Fruit fly (Drosophila melanogaster) whole organism, prepupa: ENCODE measurements around the gene CG18787.
A peak's percentile ranks its signal among the peaks of the same experiment; 100 is the strongest.

Experiments used
- Blimp-1 ChIP-seq: fragments of 200-800 bp; sonication (Bioruptor generic); optimal IDR thresholded peaks from 3 replicates; lab custom pipeline; 2017; ENCODE audit warnings: missing biosample characterization, missing genetic modification characterization, mild to moderate bottlenecking, moderate library complexity, missing genetic modification reagents
- CG10631 ChIP-seq: fragments of 200-800 bp; sonication (Bioruptor generic); optimal IDR thresholded peaks from 2 replicates; lab custom pipeline; 2016; ENCODE audit warnings: missing biosample characterization, missing genetic modification characterization
- CG10669 ChIP-seq: fragments of 200-800 bp; sonication (Bioruptor generic); optimal IDR thresholded peaks from 3 replicates; lab custom pipeline; 2018; ENCODE audit warnings: missing biosample characterization, mild to moderate bottlenecking, missing genetic modification characterization, moderate library complexity
- CG11762 ChIP-seq: fragments of 200-800 bp; sonication (Bioruptor generic); optimal IDR thresholded peaks from 3 replicates; lab custom pipeline; 2016; ENCODE audit warnings: missing biosample characterization, missing genetic modification characterization; ENCODE audit not compliant: insufficient read depth
- CG11902 ChIP-seq: fragments of 200-800 bp; sonication (Bioruptor generic); optimal IDR thresholded peaks from 3 replicates; lab custom pipeline; 2016; ENCODE audit warnings: missing biosample characterization, missing genetic modification characterization
- CG15336 ChIP-seq: fragments of 200-800 bp; sonication (Bioruptor generic); IDR thresholded peaks from 2 replicates; pipeline ENCODE4 v1.3.6; 2022; ENCODE audit warnings: missing biosample characterization, missing genetic modification characterization
- CG1621 ChIP-seq: fragments of 200-800 bp; sonication (Bioruptor generic); optimal IDR thresholded peaks from 3 replicates; lab custom pipeline; 2018; ENCODE audit warnings: missing biosample characterization, mild to moderate bottlenecking, missing genetic modification characterization
- CG16779 ChIP-seq: fragments of 200-800 bp; sonication (Bioruptor generic); optimal IDR thresholded peaks from 3 replicates; lab custom pipeline; 2017; ENCODE audit warnings: missing biosample characterization, mild to moderate bottlenecking, missing genetic modification characterization
- CG31627 ChIP-seq: fragments of 200-800 bp; sonication (Bioruptor generic); optimal IDR thresholded peaks from 3 replicates; lab custom pipeline; 2016; ENCODE audit warnings: missing biosample characterization, missing genetic modification characterization
- CG32006 ChIP-seq: fragments of 200-800 bp; sonication (Bioruptor generic); optimal IDR thresholded peaks from 3 replicates; lab custom pipeline; 2017; ENCODE audit warnings: missing biosample characterization, mild to moderate bottlenecking, missing genetic modification characterization
- CG3919 ChIP-seq: fragments of 200-800 bp; sonication (Bioruptor generic); optimal IDR thresholded peaks from 3 replicates; lab custom pipeline; 2016; ENCODE audit warnings: missing biosample characterization, missing genetic modification characterization
- CG4318 ChIP-seq: fragments of 200-800 bp; sonication (Bioruptor generic); optimal IDR thresholded peaks from 3 replicates; lab custom pipeline; 2017; ENCODE audit warnings: missing biosample characterization, mild to moderate bottlenecking, missing genetic modification characterization
- CG6163 ChIP-seq: fragments of 200-800 bp; sonication (Bioruptor generic); IDR thresholded peaks from 3 replicates; pipeline ENCODE4 v1.3.6; 2022; ENCODE audit warnings: missing biosample characterization, missing genetic modification characterization
- CG6276 ChIP-seq: fragments of 200-800 bp; sonication (Bioruptor generic); optimal IDR thresholded peaks from 2 replicates; lab custom pipeline; 2017; ENCODE audit warnings: missing biosample characterization, mild to moderate bottlenecking, missing genetic modification characterization
- CG6792 ChIP-seq: fragments of 200-800 bp; sonication (Bioruptor generic); optimal IDR thresholded peaks from 3 replicates; lab custom pipeline; 2016; ENCODE audit warnings: missing biosample characterization, missing genetic modification characterization
- CG6808 ChIP-seq: fragments of 200-800 bp; sonication (Bioruptor generic); optimal IDR thresholded peaks from 3 replicates; lab custom pipeline; 2017; ENCODE audit warnings: missing biosample characterization, missing genetic modification characterization, mild to moderate bottlenecking, moderate library complexity, missing genetic modification reagents
- CG6854 ChIP-seq: fragments of 200-800 bp; sonication (Bioruptor generic); optimal IDR thresholded peaks from 2 replicates; lab custom pipeline; 2017; ENCODE audit warnings: missing biosample characterization, mild to moderate bottlenecking, missing genetic modification characterization
- CG7368 ChIP-seq: fragments of 200-800 bp; sonication (Bioruptor generic); optimal IDR thresholded peaks from 3 replicates; lab custom pipeline; 2016; ENCODE audit warnings: missing biosample characterization, missing genetic modification characterization
- CG8119 ChIP-seq: fragments of 200-800 bp; sonication (Bioruptor generic); IDR thresholded peaks from 3 replicates; pipeline ENCODE4 v1.3.6; 2022; ENCODE audit warnings: missing biosample characterization, missing genetic modification characterization
- CG9139 ChIP-seq: fragments of 200-800 bp; sonication (Bioruptor generic); optimal IDR thresholded peaks from 3 replicates; lab custom pipeline; 2017; ENCODE audit warnings: missing biosample characterization, mild to moderate bottlenecking, missing genetic modification characterization
- Eip75B ChIP-seq: fragments of 200-800 bp; sonication (Bioruptor generic); optimal IDR thresholded peaks from 3 replicates; lab custom pipeline; 2016; ENCODE audit warnings: missing biosample characterization, missing genetic modification characterization
- Eip78C ChIP-seq: fragments of 200-800 bp; sonication (Bioruptor generic); peaks from one replicate; lab custom pipeline; 2016; ENCODE audit warnings: missing biosample characterization, missing genetic modification characterization
- Eip93F ChIP-seq: fragments of 200-800 bp; sonication (Bioruptor generic); optimal IDR thresholded peaks from 2 replicates; lab custom pipeline; 2016; ENCODE audit warnings: missing biosample characterization, mild to moderate bottlenecking, missing genetic modification characterization
- Ets96B ChIP-seq: fragments of 200-800 bp; optimal IDR thresholded peaks from 2 replicates; lab custom pipeline; 2019; ENCODE audit warnings: missing biosample characterization, mild to moderate bottlenecking, missing genetic modification characterization, moderate library complexity
- Gug ChIP-seq: fragments of 200-800 bp; sonication (Bioruptor generic); IDR thresholded peaks from 2 replicates; pipeline ENCODE4 v1.3.6; 2022; ENCODE audit warnings: missing biosample characterization, missing genetic modification characterization
- Hr38 ChIP-seq: sonication (Bioruptor generic); optimal IDR thresholded peaks from 2 replicates; lab custom pipeline; 2016; ENCODE audit warnings: missing biosample characterization, missing genetic modification characterization
- Hr39 ChIP-seq: fragments of 200-800 bp; sonication (Bioruptor generic); optimal IDR thresholded peaks from 2 replicates; lab custom pipeline; 2016; ENCODE audit warnings: missing biosample characterization, missing genetic modification characterization
- Hr4 ChIP-seq: fragments of 200-800 bp; sonication (Bioruptor generic); optimal IDR thresholded peaks from 3 replicates; lab custom pipeline; 2016; ENCODE audit warnings: missing biosample characterization, missing genetic modification characterization
- Lpt ChIP-seq: fragments of 200-800 bp; sonication (Bioruptor generic); optimal IDR thresholded peaks from 3 replicates; lab custom pipeline; 2016; ENCODE audit warnings: missing biosample characterization, missing genetic modification characterization
- Met ChIP-seq: fragments of 200-800 bp; sonication (Bioruptor generic); optimal IDR thresholded peaks from 3 replicates; lab custom pipeline; 2016; ENCODE audit warnings: missing biosample characterization, missing genetic modification characterization
- OdsH ChIP-seq: fragments of 200-800 bp; sonication (Bioruptor generic); optimal IDR thresholded peaks from 3 replicates; lab custom pipeline; 2016; ENCODE audit warnings: missing biosample characterization, missing genetic modification characterization
- Smox ChIP-seq: fragments of 200-800 bp; sonication (Bioruptor generic); optimal IDR thresholded peaks from 3 replicates; lab custom pipeline; 2016; ENCODE audit warnings: missing biosample characterization, missing genetic modification characterization
- Sox102F ChIP-seq: fragments of 200-800 bp; sonication (Bioruptor generic); optimal IDR thresholded peaks from 2 replicates; lab custom pipeline; 2016; ENCODE audit warnings: missing biosample characterization, mild to moderate bottlenecking, missing genetic modification characterization
- Sox14 ChIP-seq: fragments of 200-800 bp; sonication (Bioruptor generic); optimal IDR thresholded peaks from 3 replicates; lab custom pipeline; 2016; ENCODE audit warnings: missing biosample characterization, missing genetic modification characterization
- Sox15 ChIP-seq: fragments of 200-800 bp; sonication (Bioruptor generic); optimal IDR thresholded peaks from 3 replicates; lab custom pipeline; 2016; ENCODE audit warnings: missing biosample characterization, missing genetic modification characterization
- achi ChIP-seq: fragments of 200-800 bp; sonication (Bioruptor generic); optimal IDR thresholded peaks from 3 replicates; lab custom pipeline; 2016; ENCODE audit warnings: missing biosample characterization, missing genetic modification characterization
- acj6 ChIP-seq: fragments of 200-800 bp; sonication (Bioruptor generic); optimal IDR thresholded peaks from 3 replicates; lab custom pipeline; 2016; ENCODE audit warnings: missing biosample characterization, missing genetic modification characterization
- cyc ChIP-seq: fragments of 200-800 bp; sonication (Bioruptor generic); optimal IDR thresholded peaks from 3 replicates; lab custom pipeline; 2016; ENCODE audit warnings: missing biosample characterization, missing genetic modification characterization
- dac ChIP-seq: fragments of 200-800 bp; sonication (Bioruptor generic); optimal IDR thresholded peaks from 2 replicates; lab custom pipeline; 2017; ENCODE audit warnings: missing biosample characterization, mild to moderate bottlenecking, missing genetic modification characterization
- dsx ChIP-seq: fragments of 200-800 bp; optimal IDR thresholded peaks from 3 replicates; lab custom pipeline; 2019; ENCODE audit warnings: missing biosample characterization, mild to moderate bottlenecking, missing genetic modification characterization, moderate library complexity; ENCODE audit not compliant: poor library complexity, severe bottlenecking
- fd59A ChIP-seq: fragments of 200-800 bp; sonication (Bioruptor generic); optimal IDR thresholded peaks from 2 replicates; lab custom pipeline; 2017; ENCODE audit warnings: missing biosample characterization, mild to moderate bottlenecking, missing genetic modification characterization, missing genetic modification reagents
- fd85E ChIP-seq: fragments of 200-800 bp; sonication (Bioruptor generic); optimal IDR thresholded peaks from 3 replicates; lab custom pipeline; 2016; ENCODE audit warnings: missing biosample characterization, missing genetic modification characterization
- fkh ChIP-seq: fragments of 200-800 bp; sonication (Bioruptor generic); optimal IDR thresholded peaks from 3 replicates; lab custom pipeline; 2017; ENCODE audit warnings: missing biosample characterization, mild to moderate bottlenecking, missing genetic modification characterization, moderate library complexity
- lz ChIP-seq: fragments of 200-800 bp; sonication (Bioruptor generic); optimal IDR thresholded peaks from 3 replicates; lab custom pipeline; 2016; ENCODE audit warnings: missing biosample characterization, missing genetic modification characterization
- pdm3 ChIP-seq: fragments of 200-800 bp; sonication (Bioruptor generic); optimal IDR thresholded peaks from 3 replicates; lab custom pipeline; 2016; ENCODE audit warnings: missing biosample characterization, missing genetic modification characterization
- svp ChIP-seq: fragments of 200-800 bp; sonication (Bioruptor generic); peaks from one replicate; lab custom pipeline; 2016; ENCODE audit warnings: missing biosample characterization, missing genetic modification characterization
- topi ChIP-seq: fragments of 200-800 bp; sonication (Bioruptor generic); optimal IDR thresholded peaks from 3 replicates; lab custom pipeline; 2016; ENCODE audit warnings: missing biosample characterization, missing genetic modification characterization

The CG18787 gene

dm6 chr2L:12027435-12027834 is 28.3 kb upstream of the CG18787 start, which contains the start of gene dmGlut:
TSS of gene dmGlut (plus strand) at chr2L:12027438.
- TF ChIP-seq pdm3 (no peak), Sox15 (GFP tag; lab: Kevin White, UChicago) (no peak), svp (GFP tag; lab: Kevin White, UChicago) (no peak)

dm6 chr2L:12026458-12027431 is 27.6 kb upstream of the CG18787 start:
- TF ChIP-seq CG6808 (GFP tag; lab: Kevin White, UChicago) (peak; percentile 85), CG9139 (GFP tag; lab: Kevin White, UChicago) (peak; percentile 91), acj6 (GFP tag; lab: Kevin White, UChicago) (peak; percentile 79), Ets96B (tag; lab: Kevin White, UChicago) (peak; percentile 77), dsx (GFP tag; lab: Kevin White, UChicago) (peak; percentile 79), CG15336 (GFP tag; lab: Robert Waterston, UW) (peak; percentile 67), Hr39 (GFP tag; lab: Kevin White, UChicago) (peak; percentile 81), Eip93F (GFP tag; lab: Kevin White, UChicago) (peak; percentile 29), CG11762 (peak; percentile 53), cyc (peak; percentile 40), lz (peak; percentile 75), Met (GFP tag; lab: Kevin White, UChicago) (peak; percentile 64), CG8119 (GFP tag; lab: Robert Waterston, UW) (peak; percentile 69; the same call in 2 of the 3 replicates), fd59A (GFP tag; lab: Kevin White, UChicago) (peak; percentile 71), pdm3 (peak; percentile 71), topi (GFP tag; lab: Kevin White, UChicago) (peak; percentile 75), Gug (GFP tag; lab: Robert Waterston, UW) (peak; percentile 56), Sox102F (peak; percentile 43), CG32006 (GFP tag; lab: Kevin White, UChicago) (peak; percentile 92), CG10669 (peak; percentile 70), Hr4 (GFP tag; lab: Kevin White, UChicago) (peak; percentile 50), svp (GFP tag; lab: Kevin White, UChicago) (peak; percentile 87), CG11902 (GFP tag; lab: Kevin White, UChicago) (peak; percentile 65), fd85E (GFP tag; lab: Kevin White, UChicago) (no peak), CG10631 (GFP tag; lab: Kevin White, UChicago) (peak; percentile 82), CG6854 (GFP tag; lab: Kevin White, UChicago) (peak; percentile 65), achi (GFP tag; lab: Kevin White, UChicago) (peak; percentile 75), Lpt (GFP tag; lab: Kevin White, UChicago) (no peak), Smox (GFP tag; lab: Kevin White, UChicago) (peak; percentile 65), CG16779 (tag; lab: Kevin White, UChicago) (peak; percentile 67), CG31627 (GFP tag; lab: Kevin White, UChicago) (peak; percentile 74), Sox14 (GFP tag; lab: Kevin White, UChicago) (peak; percentile 68), Blimp-1 (GFP tag; lab: Kevin White, UChicago) (peak; percentile 58), CG3919 (peak; percentile 80), CG1621 (tag; lab: Kevin White, UChicago) (peak; percentile 46), CG7368 (GFP tag; lab: Kevin White, UChicago) (no peak), Eip78C (GFP tag; lab: Kevin White, UChicago) (peak; percentile 91), OdsH (GFP tag; lab: Kevin White, UChicago) (peak; percentile 72), CG6276 (peak; percentile 86), fkh (GFP tag; lab: Kevin White, UChicago) (no peak), CG6163 (GFP tag; lab: Robert Waterston, UW) (peak; percentile 79; the same call in 2 of the 3 replicates), Eip75B (GFP tag; lab: Kevin White, UChicago) (peak; percentile 1), CG4318 (peak; percentile 84), CG6792 (GFP tag; lab: Kevin White, UChicago) (peak; percentile 68), dac (GFP tag; lab: Kevin White, UChicago) (no peak), Hr38 (GFP tag; lab: Kevin White, UChicago) (no peak)
